Fruit fly (Drosophila melanogaster) whole organism, wandering third instar larva: Measurements from ENCODE around the gene witty.

Experiments
- Abd-B ChIP-seq: fragments of >200 bp; optimal IDR thresholded peaks from 2 replicates; lab custom pipeline; 2017; ENCODE audit warnings: missing biosample characterization, missing genetic modification characterization
- CG32264 ChIP-seq: fragments of 200-800 bp; sonication (Bioruptor generic); optimal IDR thresholded peaks from 2 replicates; lab custom pipeline; 2016; ENCODE audit warnings: missing biosample characterization, missing genetic modification characterization
- CG9705 ChIP-seq: fragments of 200-800 bp; sonication (Bioruptor generic); optimal IDR thresholded peaks from 2 replicates; lab custom pipeline; 2018; ENCODE audit warnings: missing biosample characterization, mild to moderate bottlenecking, missing genetic modification characterization
- CrebA ChIP-seq: fragments of 200-800 bp; sonication (Bioruptor generic); optimal IDR thresholded peaks from 2 replicates; lab custom pipeline; 2016; ENCODE audit warnings: missing biosample characterization, mild to moderate bottlenecking, missing genetic modification characterization, borderline replicate concordance
- Dfd ChIP-seq: fragments of >200 bp; optimal IDR thresholded peaks from 2 replicates; lab custom pipeline; 2017; ENCODE audit warnings: missing biosample characterization, missing genetic modification characterization
- Dif ChIP-seq: fragments of 200-275, 200-300 bp; sonication (Bioruptor generic); optimal IDR thresholded peaks from 2 replicates; lab custom pipeline; 2018; ENCODE audit warnings: missing biosample characterization, missing genetic modification characterization; ENCODE audit not compliant: partially characterized antibody
- GATAd ChIP-seq: sonication (Bioruptor generic); optimal IDR thresholded peaks from 2 replicates; lab custom pipeline; 2016; ENCODE audit warnings: missing biosample characterization, missing genetic modification characterization
- Hnf4 ChIP-seq: fragments of 200-800 bp; sonication (Bioruptor generic); optimal IDR thresholded peaks from 2 replicates; lab custom pipeline; 2016; ENCODE audit warnings: missing biosample characterization, mild to moderate bottlenecking, missing genetic modification characterization
- Hr78 ChIP-seq: fragments of >200 bp; optimal IDR thresholded peaks from 2 replicates; lab custom pipeline; 2017; ENCODE audit warnings: missing biosample characterization, missing genetic modification characterization
- Hr83 ChIP-seq: fragments of 200-300 bp; sonication (Bioruptor generic); optimal IDR thresholded peaks from 2 replicates; lab custom pipeline; 2016; ENCODE audit warnings: missing biosample characterization, mild to moderate bottlenecking, missing genetic modification characterization, moderate library complexity; ENCODE audit not compliant: poor library complexity, severe bottlenecking
- Jra ChIP-seq: sonication (Bioruptor generic); optimal IDR thresholded peaks from 2 replicates; lab custom pipeline; 2016; ENCODE audit warnings: missing biosample characterization, missing genetic modification characterization
- Mio ChIP-seq: sonication (Bioruptor generic); optimal IDR thresholded peaks from 2 replicates; lab custom pipeline; 2016; ENCODE audit warnings: missing biosample characterization, missing genetic modification characterization
- Myc ChIP-seq: fragments of >200 bp; optimal IDR thresholded peaks from 2 replicates; lab custom pipeline; 2017
- N ChIP-seq: fragments of >200 bp; optimal IDR thresholded peaks from 2 replicates; lab custom pipeline; 2018; ENCODE audit warnings: missing biosample characterization, missing external identifiers, missing genetic modification characterization
- OdsH ChIP-seq: fragments of 200-800 bp; sonication (Bioruptor generic); optimal IDR thresholded peaks from 2 replicates; lab custom pipeline; 2016; ENCODE audit warnings: missing biosample characterization, mild to moderate bottlenecking, missing genetic modification characterization
- Rel ChIP-seq, 2 experiments: fragments of 200-800 bp; sonication (Bioruptor generic) in 1 of 2; optimal IDR thresholded peaks; 2 replicates in 1 of 2; 3 replicates in 1 of 2; lab custom pipeline; 2016 to 2019; ENCODE audit warnings: mild to moderate bottlenecking in 2 of 2, missing biosample characterization in 2 of 2, missing genetic modification characterization in 2 of 2, moderate library complexity in 1 of 2
- Sp1 ChIP-seq: fragments of 200-800 bp; sonication (Bioruptor generic); optimal IDR thresholded peaks from 3 replicates; lab custom pipeline; 2019; ENCODE audit warnings: missing biosample characterization, mild to moderate bottlenecking, missing genetic modification characterization, moderate library complexity
- Vsx2 ChIP-seq: fragments of 200-300, 225-300 bp; sonication (Bioruptor generic); optimal IDR thresholded peaks from 2 replicates; lab custom pipeline; 2018; ENCODE audit warnings: missing biosample characterization, missing genetic modification characterization; ENCODE audit not compliant: partially characterized antibody
- br ChIP-seq: fragments of 200-800 bp; sonication (Bioruptor generic); optimal IDR thresholded peaks from 2 replicates; lab custom pipeline; 2016; ENCODE audit warnings: missing biosample characterization, missing genetic modification characterization
- brk ChIP-seq: fragments of 200-800 bp; sonication (Bioruptor generic); optimal IDR thresholded peaks from 2 replicates; lab custom pipeline; 2016; ENCODE audit warnings: missing biosample characterization, mild to moderate bottlenecking, missing genetic modification characterization
- dl ChIP-seq, 2 experiments: fragments of 175-275, 200-275 bp in 1 of 2; fragments of 200-275 bp in 1 of 2; sonication (Bioruptor generic); optimal IDR thresholded peaks; lab custom pipeline; 2018; ENCODE audit warnings: mild to moderate bottlenecking in 2 of 2, missing biosample characterization in 2 of 2, missing genetic modification characterization in 2 of 2, moderate library complexity in 2 of 2; ENCODE audit not compliant: partially characterized antibody in 2 of 2, insufficient read depth in 1 of 2
- dmrt93B ChIP-seq: fragments of 200-800 bp; sonication (Bioruptor generic); optimal IDR thresholded peaks from 2 replicates; lab custom pipeline; 2018; ENCODE audit warnings: missing biosample characterization, mild to moderate bottlenecking, missing genetic modification characterization
- ey ChIP-seq: fragments of 200-800 bp; sonication (Bioruptor generic); optimal IDR thresholded peaks from 2 replicates; lab custom pipeline; 2016; ENCODE audit warnings: missing biosample characterization, missing genetic modification characterization
- foxo ChIP-seq, 2 experiments: fragments of 200-800 bp; sonication (Bioruptor generic); optimal IDR thresholded peaks; 2 replicates in 1 of 2; 3 replicates in 1 of 2; lab custom pipeline; 2016 to 2017; ENCODE audit warnings: missing biosample characterization in 2 of 2, missing genetic modification characterization in 2 of 2
- fru ChIP-seq: fragments of 200-800 bp; sonication (Bioruptor generic); optimal IDR thresholded peaks from 3 replicates; lab custom pipeline; 2016; ENCODE audit warnings: missing biosample characterization, mild to moderate bottlenecking, missing genetic modification characterization
- h ChIP-seq: fragments of 200-800 bp; sonication (Bioruptor generic); optimal IDR thresholded peaks from 3 replicates; lab custom pipeline; 2016; ENCODE audit warnings: missing biosample characterization, mild to moderate bottlenecking, missing genetic modification characterization
- jim ChIP-seq: fragments of 175-275, 200-325 bp; sonication (Bioruptor generic); optimal IDR thresholded peaks from 2 replicates; lab custom pipeline; 2016; ENCODE audit warnings: missing biosample characterization, mild to moderate bottlenecking, missing genetic modification characterization
- lola ChIP-seq: fragments of >200 bp; optimal IDR thresholded peaks from 2 replicates; lab custom pipeline; 2017; ENCODE audit warnings: missing biosample characterization, missing genetic modification characterization
- pan ChIP-seq: fragments of >200 bp; optimal IDR thresholded peaks from 2 replicates; lab custom pipeline; 2017
- psq ChIP-seq: fragments of 200-800 bp; sonication (Bioruptor generic); optimal IDR thresholded peaks from 3 replicates; lab custom pipeline; 2017; ENCODE audit warnings: missing biosample characterization, mild to moderate bottlenecking, missing genetic modification characterization, moderate library complexity
- rgr ChIP-seq: fragments of 200-800 bp; sonication (Bioruptor generic); optimal IDR thresholded peaks from 3 replicates; lab custom pipeline; 2016; ENCODE audit warnings: missing biosample characterization, mild to moderate bottlenecking, missing genetic modification characterization
- sage ChIP-seq: fragments of 200-800 bp; sonication (Bioruptor generic); optimal IDR thresholded peaks from 2 replicates; lab custom pipeline; 2016; ENCODE audit warnings: missing biosample characterization, mild to moderate bottlenecking, missing genetic modification characterization
- sv ChIP-seq: fragments of 200-800 bp; sonication (Bioruptor generic); optimal IDR thresholded peaks from 3 replicates; lab custom pipeline; 2016; ENCODE audit warnings: missing biosample characterization, missing genetic modification characterization
- tai ChIP-seq: sonication (Bioruptor generic); optimal IDR thresholded peaks from 2 replicates; lab custom pipeline; 2016; ENCODE audit warnings: missing biosample characterization, missing genetic modification characterization
- usp ChIP-seq: fragments of >200 bp; optimal IDR thresholded peaks from 2 replicates; lab custom pipeline; 2017; ENCODE audit warnings: missing biosample characterization, missing genetic modification characterization
- woc ChIP-seq: sonication (Bioruptor generic); optimal IDR thresholded peaks from 2 replicates; lab custom pipeline; 2016; ENCODE audit warnings: missing biosample characterization, mild to moderate bottlenecking, missing genetic modification characterization

witty gene

DNA sequence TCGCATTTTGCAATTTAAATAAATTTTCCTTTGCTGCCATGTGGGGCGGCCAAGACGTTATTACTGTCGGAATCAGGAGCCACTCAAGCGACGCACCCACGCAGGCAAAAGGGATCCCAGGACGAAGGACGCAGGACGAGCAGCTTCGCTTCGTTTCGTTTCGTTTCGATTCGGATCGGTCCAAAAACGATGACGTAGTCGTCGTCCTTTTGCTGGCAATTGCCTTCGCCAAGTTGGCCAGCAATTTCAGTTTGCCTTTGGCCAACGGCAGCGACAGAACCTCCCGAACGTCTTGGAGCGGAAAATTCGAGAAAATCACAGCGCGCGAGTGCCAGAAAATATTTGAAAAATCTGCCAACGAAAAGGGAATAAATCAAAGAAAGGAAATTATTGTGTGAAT lies at the start of gene witty:
witty (plus strand) TSS at position 249 of the 400 bp plus-strand sequence.
- TF ChIP-seq Dif (no peak), N (GFP tag; lab: Kevin White, UChicago) (no peak), h (GFP tag; lab: Kevin White, UChicago) (no peak), Sp1 (no peak), jim (GFP tag; lab: Kevin White, UChicago) (no peak), Myc (no peak)

DNA sequence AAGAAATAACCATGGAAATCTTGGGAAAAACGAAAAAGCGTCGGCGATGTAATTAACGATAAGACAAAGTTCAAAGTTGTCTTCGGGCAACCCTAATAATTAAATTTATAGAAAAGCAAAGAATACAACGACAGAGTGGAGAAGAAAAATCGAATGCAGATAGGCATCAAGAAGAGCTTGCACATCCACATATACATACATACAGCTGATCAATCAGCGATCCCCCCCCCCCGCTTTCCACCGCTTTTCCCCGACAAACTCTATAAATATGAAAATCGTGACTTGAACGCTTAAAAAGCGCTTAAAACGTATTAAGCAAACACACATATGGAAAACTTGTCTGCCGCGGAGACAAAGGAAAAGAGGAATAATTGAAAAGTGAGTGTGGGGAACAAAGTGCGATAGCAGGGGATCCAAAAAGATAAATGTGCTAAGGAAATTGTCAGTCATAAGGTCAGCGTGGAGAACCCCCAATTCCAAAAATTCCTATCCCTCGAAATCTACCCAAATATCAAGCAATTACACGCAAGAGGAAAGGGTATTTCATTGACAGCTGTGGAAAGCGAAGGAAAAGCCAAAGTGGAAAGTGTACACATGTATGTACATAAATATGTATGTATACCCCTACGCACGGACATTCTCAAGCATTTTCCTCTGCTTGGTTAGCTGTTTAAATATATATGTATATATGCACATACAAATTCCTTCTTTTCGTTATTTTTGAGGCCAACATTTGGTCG lies 48.6 kb upstream of the witty start:
- TF ChIP-seq jim (GFP tag; lab: Kevin White, UChicago) = no peak
- no peak for TF ChIP-seq dl (GFP tag; optimal IDR thresholded peaks at IDR 0.05; lab: Kevin White, UChicago; ENCODE audit: insufficient read depth in 1 of 2, partially characterized antibody in 2 of 2)
- TF ChIP-seq OdsH (GFP tag; lab: Kevin White, UChicago) = no peak
- TF ChIP-seq sv (GFP tag; lab: Kevin White, UChicago) = no peak
- no peak for TF ChIP-seq Vsx2 (GFP tag; lab: Kevin White, UChicago)
- no peak for TF ChIP-seq dmrt93B (GFP tag; lab: Kevin White, UChicago)
- no peak for TF ChIP-seq rgr (GFP tag; lab: Kevin White, UChicago)
- no peak for TF ChIP-seq lola (GFP tag; lab: Kevin White, UChicago)
- no peak for TF ChIP-seq Hr83 (GFP tag; lab: Kevin White, UChicago)
- TF ChIP-seq woc (GFP tag; lab: Kevin White, UChicago) = no peak
- TF ChIP-seq h (GFP tag; lab: Kevin White, UChicago) = no peak
- no peak for TF ChIP-seq psq (GFP tag; lab: Kevin White, UChicago)
- TF ChIP-seq CG9705 (GFP tag; lab: Kevin White, UChicago) = no peak
- TF ChIP-seq Hnf4 = no peak
- TF ChIP-seq Jra (GFP tag; lab: Kevin White, UChicago) = no peak
- TF ChIP-seq usp (GFP tag; lab: Kevin White, UChicago) = no peak
- no peak for TF ChIP-seq ey (GFP tag; lab: Kevin White, UChicago)

- TF ChIP-seq N (GFP tag; lab: Kevin White, UChicago) (no peak), Hnf4 (no peak), Hr78 (no peak), Jra (GFP tag; lab: Kevin White, UChicago) (no peak), tai (no peak), jim (GFP tag; lab: Kevin White, UChicago) (no peak), Dfd (GFP tag; lab: Kevin White, UChicago) (no peak), dl (GFP tag; optimal IDR thresholded peaks at IDR 0.05; lab: Kevin White, UChicago; ENCODE audit: insufficient read depth in 1 of 2, partially characterized antibody in 2 of 2) (no peak), CrebA (no peak), Vsx2 (GFP tag; lab: Kevin White, UChicago) (no peak), psq (GFP tag; lab: Kevin White, UChicago) (no peak), br (GFP tag; lab: Kevin White, UChicago) (no peak), GATAd (GFP tag; lab: Kevin White, UChicago) (no peak), lola (GFP tag; lab: Kevin White, UChicago) (no peak), Sp1 (no peak), Hr83 (GFP tag; lab: Kevin White, UChicago) (no peak), Dif (no peak), brk (GFP tag; lab: Kevin White, UChicago) (no peak)
These were observed 48.0 kb upstream of the witty start for dm6 chr2L:8290092-8290424.

- TF ChIP-seq N (GFP tag; lab: Kevin White, UChicago) = no peak
- no peak for TF ChIP-seq Dfd (GFP tag; lab: Kevin White, UChicago)
- no peak for TF ChIP-seq Vsx2 (GFP tag; lab: Kevin White, UChicago)
- TF ChIP-seq sv (GFP tag; lab: Kevin White, UChicago) = no peak
- peak; percentile 15 for TF ChIP-seq Mio (GFP tag; lab: Kevin White, UChicago)
- no peak for TF ChIP-seq lola (GFP tag; lab: Kevin White, UChicago)
- no peak for TF ChIP-seq usp (GFP tag; lab: Kevin White, UChicago)
- no peak for TF ChIP-seq Abd-B (GFP tag; lab: Kevin White, UChicago)
- TF ChIP-seq sage (GFP tag; lab: Kevin White, UChicago) = peak; percentile 73
- peak; percentile 81 for TF ChIP-seq tai
- peak; percentile 61 for TF ChIP-seq brk (GFP tag; lab: Kevin White, UChicago)
- TF ChIP-seq Dif = no peak
- TF ChIP-seq fru (GFP tag; lab: Kevin White, UChicago) = peak; percentile 87
- peak; percentile 76 for TF ChIP-seq psq (GFP tag; lab: Kevin White, UChicago)
- peak; percentile 85 for TF ChIP-seq ey (GFP tag; lab: Kevin White, UChicago)
- peak; percentile 62 for TF ChIP-seq CrebA
- peak; percentile 89 for TF ChIP-seq h (GFP tag; lab: Kevin White, UChicago)
- TF ChIP-seq OdsH (GFP tag; lab: Kevin White, UChicago) = peak; percentile 83
- peak; percentile 85 for TF ChIP-seq Hnf4
- TF ChIP-seq pan (lab: Kevin White, UChicago) = no peak
- TF ChIP-seq dmrt93B (GFP tag; lab: Kevin White, UChicago) = peak; percentile 73
- TF ChIP-seq CG32264 (GFP tag; lab: Kevin White, UChicago) = peak; percentile 59
- TF ChIP-seq jim (GFP tag; lab: Kevin White, UChicago) = no peak
- TF ChIP-seq Rel (GFP tag; optimal IDR thresholded peaks at IDR 0.05; lab: Kevin White, UChicago) = peak; percentile 8
- peak; percentile 62 for TF ChIP-seq Rel (tag; optimal IDR thresholded peaks at IDR 0.05; lab: Kevin White, UChicago)
- peak; percentile 85 for TF ChIP-seq br (GFP tag; lab: Kevin White, UChicago)
- no peak for TF ChIP-seq Hr78
- TF ChIP-seq Sp1 = peak; percentile 85
- no peak for TF ChIP-seq Hr83 (GFP tag; lab: Kevin White, UChicago)
- no peak for TF ChIP-seq GATAd (GFP tag; lab: Kevin White, UChicago)
- TF ChIP-seq foxo (GFP tag; optimal IDR thresholded peaks at IDR 0.05; lab: Kevin White, UChicago) = peak; percentile 30 to 89
- TF ChIP-seq Jra (GFP tag; lab: Kevin White, UChicago) = peak; percentile 64
These were observed 47.3 kb upstream of the witty start for dm6 chr2L:8290653-8291233.
